Fruit fly (Drosophila melanogaster): ENCODE results near the gene Mrtf.

The Mrtf gene

dm6 chr3L:2772045-2772444, 5.7 kb upstream of the Mrtf start, which contains the start of gene AhcyL1:
TSS of gene AhcyL1 (minus strand) at chr3L:2772325.
- TF ChIP-seq pad (GFP tag; optimal IDR thresholded peaks at IDR 0.05) (peak; percentile 7), CG33017 (tag; optimal IDR thresholded peaks at IDR 0.05) (peak; percentile 2), bab1 (GFP tag; optimal IDR thresholded peaks at IDR 0.05) (peak; percentile 81), ovo (GFP tag; optimal IDR thresholded peaks at IDR 0.05) (no peak), CG11617 (GFP tag; optimal IDR thresholded peaks at IDR 0.05) (peak; percentile 31), CG12768 (GFP tag; optimal IDR thresholded peaks at IDR 0.05) (peak; percentile 66)

dm6 chr3L:2765794-2766268, 505 bp downstream of the Mrtf start:
- no peak for TF ChIP-seq Crg-1 (GFP tag; optimal IDR thresholded peaks at IDR 0.05)
- TF ChIP-seq Mnt (GFP tag; optimal IDR thresholded peaks at IDR 0.05), result peak; percentile 25

dm6 chr3L:2765013-2765738, 1.2 kb downstream of the Mrtf start:
- no peak for TF ChIP-seq bab1 (GFP tag; optimal IDR thresholded peaks at IDR 0.05)
- peak; percentile 94 for TF ChIP-seq kay (GFP tag; ENCODE audit: borderline replicate concordance)

dm6 chr3L:2763762-2764161, 2.6 kb downstream of the Mrtf start:
- no peak for TF ChIP-seq CG5204 (GFP tag; optimal IDR thresholded peaks at IDR 0.05)
- TF ChIP-seq bab1 (GFP tag; optimal IDR thresholded peaks at IDR 0.05), result no peak
- TF ChIP-seq Clk (GFP tag; optimal IDR thresholded peaks at IDR 0.05), result no peak
- no peak for TF ChIP-seq pad (GFP tag; optimal IDR thresholded peaks at IDR 0.05)
- TF ChIP-seq CG7045 (GFP tag; optimal IDR thresholded peaks at IDR 0.05), result no peak
- TF ChIP-seq cic (GFP tag; optimal IDR thresholded peaks at IDR 0.05), result no peak

dm6 chr3L:2762122-2762521, 4.2 kb downstream of the Mrtf start:
- TF ChIP-seq CG14711 (tag; optimal IDR thresholded peaks at IDR 0.05), result no peak
- TF ChIP-seq Crg-1 (GFP tag; optimal IDR thresholded peaks at IDR 0.05), result no peak
- no peak for TF ChIP-seq toe (GFP tag; optimal IDR thresholded peaks at IDR 0.05)
- no peak for TF ChIP-seq CG11617 (GFP tag; optimal IDR thresholded peaks at IDR 0.05)
- no peak for TF ChIP-seq CG1620 (GFP tag; optimal IDR thresholded peaks at IDR 0.05)

dm6 chr3L:2748359-2748758, 18.0 kb downstream of the Mrtf start:
- no peak for TF ChIP-seq kay (GFP tag; ENCODE audit: borderline replicate concordance)
- no peak for TF ChIP-seq CG11617 (GFP tag; optimal IDR thresholded peaks at IDR 0.05)
- no peak for TF ChIP-seq toe (GFP tag; optimal IDR thresholded peaks at IDR 0.05)
- TF ChIP-seq CG7101 (tag; optimal IDR thresholded peaks at IDR 0.05), result no peak
- no peak for TF ChIP-seq ovo (GFP tag; optimal IDR thresholded peaks at IDR 0.05)
- TF ChIP-seq CG7045 (GFP tag; optimal IDR thresholded peaks at IDR 0.05), result no peak
- TF ChIP-seq bab1 (GFP tag; optimal IDR thresholded peaks at IDR 0.05), result no peak
- TF ChIP-seq cnc (optimal IDR thresholded peaks at IDR 0.05), result no peak
- TF ChIP-seq Clk (GFP tag; optimal IDR thresholded peaks at IDR 0.05), result no peak
- TF ChIP-seq Hr96 (GFP tag; optimal IDR thresholded peaks at IDR 0.05), result no peak
- no peak for TF ChIP-seq CG33017 (tag; optimal IDR thresholded peaks at IDR 0.05)
- no peak for TF ChIP-seq Crg-1 (GFP tag; optimal IDR thresholded peaks at IDR 0.05)
- TF ChIP-seq CG14711 (tag; optimal IDR thresholded peaks at IDR 0.05), result no peak
- TF ChIP-seq CG1620 (GFP tag; optimal IDR thresholded peaks at IDR 0.05), result no peak
- no peak for TF ChIP-seq Mnt (GFP tag; optimal IDR thresholded peaks at IDR 0.05)
- no peak for TF ChIP-seq CG12768 (GFP tag; optimal IDR thresholded peaks at IDR 0.05)
- no peak for TF ChIP-seq CG5204 (GFP tag; optimal IDR thresholded peaks at IDR 0.05)
- TF ChIP-seq tj (GFP tag; optimal IDR thresholded peaks at IDR 0.05), result no peak
- TF ChIP-seq cic (GFP tag; optimal IDR thresholded peaks at IDR 0.05), result no peak
- TF ChIP-seq pad (GFP tag; optimal IDR thresholded peaks at IDR 0.05), result no peak

- TF ChIP-seq Clk (GFP tag; optimal IDR thresholded peaks at IDR 0.05) (no peak), CG7045 (GFP tag; optimal IDR thresholded peaks at IDR 0.05) (no peak)
Measured at dm6 chr3L:2745698-2746410, 20.5 kb downstream of the Mrtf start.

dm6 chr3L:2744963-2745362, 21.4 kb downstream of the Mrtf start:
- TF ChIP-seq CG12768 (GFP tag; optimal IDR thresholded peaks at IDR 0.05) (no peak), ovo (GFP tag; optimal IDR thresholded peaks at IDR 0.05) (no peak), CG7101 (tag; optimal IDR thresholded peaks at IDR 0.05) (no peak), cnc (optimal IDR thresholded peaks at IDR 0.05) (no peak), CG7045 (GFP tag; optimal IDR thresholded peaks at IDR 0.05) (no peak), Clk (GFP tag; optimal IDR thresholded peaks at IDR 0.05) (no peak), CG14711 (tag; optimal IDR thresholded peaks at IDR 0.05) (no peak), CG11617 (GFP tag; optimal IDR thresholded peaks at IDR 0.05) (no peak), CG1620 (GFP tag; optimal IDR thresholded peaks at IDR 0.05) (no peak), Mnt (GFP tag; optimal IDR thresholded peaks at IDR 0.05) (no peak), CG5204 (GFP tag; optimal IDR thresholded peaks at IDR 0.05) (no peak), kay (GFP tag; ENCODE audit: borderline replicate concordance) (no peak), bab1 (GFP tag; optimal IDR thresholded peaks at IDR 0.05) (no peak), Hr96 (GFP tag; optimal IDR thresholded peaks at IDR 0.05) (no peak), Crg-1 (GFP tag; optimal IDR thresholded peaks at IDR 0.05) (no peak), cic (GFP tag; optimal IDR thresholded peaks at IDR 0.05) (no peak)

Measured in whole organism, adult.